Comparison of ENCODE assay signal across 7 worm cellular contexts in the genomic region with DNA sequence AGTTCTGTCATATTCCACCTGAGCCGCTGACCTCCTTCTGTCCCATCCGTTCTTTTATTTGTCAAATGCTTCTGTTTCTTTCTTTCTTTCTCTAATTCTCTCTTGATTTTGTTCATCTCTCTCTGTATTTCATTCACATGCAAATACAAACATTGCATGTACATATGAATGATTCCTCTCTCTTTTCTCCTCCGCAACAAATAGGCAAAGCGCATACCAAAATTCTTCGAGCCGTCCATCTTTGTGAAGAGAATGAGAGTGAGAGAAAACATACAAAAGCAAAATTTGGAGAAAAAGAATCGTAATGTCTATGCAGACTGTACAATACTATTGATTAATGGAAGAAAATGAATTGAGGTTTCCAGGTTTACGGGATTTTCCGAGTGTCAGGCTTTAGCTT.
TF ChIP-seq lines count a peak whose summit lies in the region.

No protein-coding gene starts in this region.

TF ChIP-seq in whole organism, L2 larva, 48 proteins besides CTCF, POLR2A, EP300 and RAD21 (continues in another document):
- TF ChIP-seq lin-13 (GFP tag; optimal IDR thresholded peaks at IDR 0.05; lab: Kevin White, UChicago), result no peak
- no peak for TF ChIP-seq lin-11 (tag; optimal IDR thresholded peaks at IDR 0.05; lab: Kevin White, UChicago)
- TF ChIP-seq gmeb-1 (tag; optimal IDR thresholded peaks at IDR 0.05; lab: Kevin White, UChicago), result no peak
- TF ChIP-seq nhr-21 (tag; optimal IDR thresholded peaks at IDR 0.05; lab: Kevin White, UChicago), result no peak
- no peak for TF ChIP-seq ceh-16 (tag; optimal IDR thresholded peaks at IDR 0.05; lab: Kevin White, UChicago)
- no peak for TF ChIP-seq alr-1 (tag; optimal IDR thresholded peaks at IDR 0.05; lab: Kevin White, UChicago)
- TF ChIP-seq fos-1 (tag; optimal IDR thresholded peaks at IDR 0.05; lab: Kevin White, UChicago), result peak; percentile 38
- TF ChIP-seq lsy-2 (tag; optimal IDR thresholded peaks at IDR 0.05; lab: Kevin White, UChicago), result no peak
- peak; percentile 18 for TF ChIP-seq crh-2 (tag; optimal IDR thresholded peaks at IDR 0.05; lab: Kevin White, UChicago)
- no peak for TF ChIP-seq Y55F3AM.14 (GFP tag; optimal IDR thresholded peaks at IDR 0.05; lab: Kevin White, UChicago)
- no peak for TF ChIP-seq sma-3 (GFP tag; optimal IDR thresholded peaks at IDR 0.05; lab: Kevin White, UChicago)
- no peak for TF ChIP-seq unc-62 (GFP tag; optimal IDR thresholded peaks at IDR 0.05; lab: Kevin White, UChicago)
- no peak for TF ChIP-seq lin-39 (tag; optimal IDR thresholded peaks at IDR 0.05; lab: Kevin White, UChicago)

TF ChIP-seq in whole organism, L3 larva, 47 proteins besides CTCF, POLR2A, EP300 and RAD21:
- TF ChIP-seq sea-2 (GFP tag; optimal IDR thresholded peaks at IDR 0.05; lab: Kevin White, UChicago) (no peak), snpc-4 (tag; optimal IDR thresholded peaks at IDR 0.05; lab: Kevin White, UChicago) (no peak), egl-5 (tag; optimal IDR thresholded peaks at IDR 0.05; lab: Kevin White, UChicago) (no peak), pha-4 (tag; optimal IDR thresholded peaks at IDR 0.05; lab: Kevin White, UChicago) (peak; percentile 74), elt-2 (tag; optimal IDR thresholded peaks at IDR 0.05; lab: Kevin White, UChicago) (peak; percentile 32), nhr-28 (tag; optimal IDR thresholded peaks at IDR 0.05; lab: Kevin White, UChicago) (no peak)
TF ChIP-seq in whole organism, L3 larva: peak in this region for 2.

TF ChIP-seq in whole organism, L4 larva, 104 proteins besides CTCF, POLR2A, EP300 and RAD21:
- TF ChIP-seq hlh-11 (tag; optimal IDR thresholded peaks at IDR 0.05; lab: Kevin White, UChicago) (peak; percentile 20), hlh-30 (tag; optimal IDR thresholded peaks at IDR 0.05; lab: Kevin White, UChicago; ENCODE audit: insufficient read depth) (peak; percentile 23), nhr-28 (tag; optimal IDR thresholded peaks at IDR 0.05; lab: Kevin White, UChicago) (no peak), dve-1 (tag; optimal IDR thresholded peaks at IDR 0.05; lab: Kevin White, UChicago; ENCODE audit: insufficient read depth) (peak; percentile 42), lsy-2 (tag; optimal IDR thresholded peaks at IDR 0.05; lab: Kevin White, UChicago) (peak in 1 of 2 experiments; percentile 15), daf-16 (GFP tag; optimal IDR thresholded peaks at IDR 0.05; lab: Kevin White, UChicago) (no peak), daf-16 (tag; optimal IDR thresholded peaks at IDR 0.05; lab: Kevin White, UChicago) (peak; percentile 45), rbr-2 (tag; optimal IDR thresholded peaks at IDR 0.05; lab: Kevin White, UChicago) (no peak), unc-62 (GFP tag; optimal IDR thresholded peaks at IDR 0.05 in 1 of 2; lab: Kevin White, UChicago) (peak in 1 of 2 experiments; percentile 53), unc-62 (tag; optimal IDR thresholded peaks at IDR 0.05; lab: Kevin White, UChicago) (no peak), pha-4 (GFP tag; IDR thresholded peaks at IDR 0.05; lab: Robert Waterston, UW) (no peak), pha-4 (tag; optimal IDR thresholded peaks at IDR 0.05; lab: Kevin White, UChicago) (peak; percentile 77), pqm-1 (tag; optimal IDR thresholded peaks at IDR 0.05; lab: Kevin White, UChicago) (peak; percentile 69)

TF ChIP-seq in whole organism, late embryonic, 69 proteins besides CTCF, POLR2A, EP300 and RAD21:
- TF ChIP-seq madf-2 (tag; optimal IDR thresholded peaks at IDR 0.05; lab: Kevin White, UChicago) (no peak), che-1 (tag; optimal IDR thresholded peaks at IDR 0.05; lab: Kevin White, UChicago) (no peak), ceh-19 (GFP tag; optimal IDR thresholded peaks at IDR 0.05; lab: Kevin White, UChicago) (peak; percentile 33), pax-1 (tag; optimal IDR thresholded peaks at IDR 0.05; lab: Kevin White, UChicago) (peak; percentile 14), dve-1 (tag; optimal IDR thresholded peaks at IDR 0.05; lab: Kevin White, UChicago) (no peak), ceh-24 (tag; optimal IDR thresholded peaks at IDR 0.05; lab: Kevin White, UChicago) (no peak), ceh-6 (GFP tag; optimal IDR thresholded peaks at IDR 0.05; lab: Kevin White, UChicago) (no peak)

TF ChIP-seq in whole organism, midembryonic, 9 proteins besides CTCF, POLR2A, EP300 and RAD21:
- TF ChIP-seq cog-1 (tag; optimal IDR thresholded peaks at IDR 0.05; lab: Kevin White, UChicago) (peak; percentile 7), T22C8.4 (GFP tag; IDR thresholded peaks at IDR 0.05; lab: Robert Waterston, UW) (no peak), ztf-23 (GFP tag; IDR thresholded peaks at IDR 0.05; lab: Robert Waterston, UW) (no peak)

TF ChIP-seq in whole organism, mixed stage, embryonic, 35 proteins besides CTCF, POLR2A, EP300 and RAD21:
- TF ChIP-seq cnd-1 (tag; optimal IDR thresholded peaks at IDR 0.05; lab: Kevin White, UChicago) (no peak), pha-4 (tag; optimal IDR thresholded peaks at IDR 0.05; lab: Kevin White, UChicago) (peak; percentile 83)

TF ChIP-seq in whole organism, young adult, 124 proteins besides CTCF, POLR2A, EP300 and RAD21:
- TF ChIP-seq rec-8 (tag; optimal IDR thresholded peaks at IDR 0.05; lab: Kevin White, UChicago) (no peak), nhr-80 (tag; optimal IDR thresholded peaks at IDR 0.05; lab: Kevin White, UChicago) (peak; percentile 63)
